Worm (Caenorhabditis elegans): ENCODE measurements around the gene F53E4.1.

The F53E4.1 gene

DNA sequence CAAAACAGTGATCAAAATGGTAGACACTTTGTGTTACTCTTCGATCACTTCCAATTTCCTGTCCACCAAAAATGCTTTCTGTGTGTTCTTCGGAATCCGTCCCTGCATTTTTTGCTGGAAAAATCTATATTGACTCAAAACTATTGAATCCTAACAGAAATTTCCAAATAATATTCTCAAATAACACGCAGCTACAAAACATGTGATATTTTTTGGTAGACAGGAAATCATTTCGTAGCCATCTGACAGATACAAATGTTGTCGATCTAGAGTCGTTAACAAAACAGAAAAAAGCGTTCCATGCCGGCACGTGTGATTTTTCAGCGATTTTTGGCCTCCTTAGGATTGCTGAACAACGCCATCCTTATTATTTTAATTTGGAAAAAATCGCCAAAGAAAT is 55.2 kb downstream of the F53E4.1 start, which contains the start of gene str-263:
Gene str-263 (plus strand): TSS at position 301 of the 400 bp plus-strand sequence.
- TF ChIP-seq pax-1 (tag; optimal IDR thresholded peaks at IDR 0.05) (no peak), pag-3 (tag; optimal IDR thresholded peaks at IDR 0.05; ENCODE audit: borderline replicate concordance) (no peak)

DNA sequence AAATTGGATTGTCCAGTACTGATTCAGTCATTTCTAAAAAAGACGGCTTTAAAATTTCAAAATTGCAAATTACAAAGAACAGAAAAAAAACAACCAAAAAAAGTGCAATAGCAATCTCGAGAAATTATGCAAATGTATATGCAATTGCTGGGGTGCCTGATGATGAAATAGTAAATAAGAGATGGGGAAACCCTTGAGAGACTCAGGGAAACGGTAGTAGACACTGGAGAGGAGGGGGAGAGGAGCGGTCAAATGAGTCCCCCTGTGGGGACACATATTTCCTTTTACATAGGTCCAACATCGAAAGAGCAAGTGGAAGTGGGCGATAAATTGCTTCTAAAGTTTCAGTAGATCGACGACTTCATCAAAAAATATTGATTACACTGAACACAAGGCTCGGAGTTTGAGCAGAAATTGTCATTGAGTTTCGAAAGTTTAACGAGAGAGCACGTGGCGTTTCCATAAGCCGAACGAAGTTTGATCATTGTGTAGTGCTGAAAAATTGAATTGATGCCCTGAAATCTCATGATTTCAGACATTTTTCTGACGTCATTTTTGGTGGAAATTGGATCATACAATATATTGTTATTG is 57.7 kb downstream of the F53E4.1 start, which contains the start of the genes fbxa-153 and str-12:
Gene fbxa-153 (minus strand): TSS at position 35 of the 591 bp plus-strand sequence.
Gene str-12 (plus strand): TSS at position 541 of the 591 bp plus-strand sequence.
- TF ChIP-seq K09A11.1 (tag; optimal IDR thresholded peaks at IDR 0.05; ENCODE audit: insufficient read depth) (no peak), ceh-18 (tag; optimal IDR thresholded peaks at IDR 0.05) (peak; percentile 5), tbx-2 (tag; optimal IDR thresholded peaks at IDR 0.05) (peak; percentile 51), unc-55 (GFP tag; optimal IDR thresholded peaks at IDR 0.05) (peak; percentile 19), nfya-1 (tag; optimal IDR thresholded peaks at IDR 0.05) (peak; percentile 24), ceh-34 (tag; optimal IDR thresholded peaks at IDR 0.05) (peak; percentile 73), pha-2 (tag; optimal IDR thresholded peaks at IDR 0.05) (peak; percentile 23), pha-4 (tag; optimal IDR thresholded peaks at IDR 0.05) (no peak), rnt-1 (tag; optimal IDR thresholded peaks at IDR 0.05) (no peak), C38D4.7 (GFP tag; optimal IDR thresholded peaks at IDR 0.05) (no peak), unc-42 (tag; optimal IDR thresholded peaks at IDR 0.05) (peak; percentile 77), K02D7.2 (tag; optimal IDR thresholded peaks at IDR 0.05) (no peak), ceh-31 (tag; optimal IDR thresholded peaks at IDR 0.05) (peak; percentile 76), sdc-2 (tag; optimal IDR thresholded peaks at IDR 0.05) (no peak), ceh-14 (tag; optimal IDR thresholded peaks at IDR 0.05) (peak; percentile 74), ceh-45 (GFP tag; IDR thresholded peaks at IDR 0.05) (no peak), lim-6 (tag; optimal IDR thresholded peaks at IDR 0.05) (peak; percentile 11), ref-2 (tag; optimal IDR thresholded peaks at IDR 0.05) (peak; percentile 56)

DNA sequence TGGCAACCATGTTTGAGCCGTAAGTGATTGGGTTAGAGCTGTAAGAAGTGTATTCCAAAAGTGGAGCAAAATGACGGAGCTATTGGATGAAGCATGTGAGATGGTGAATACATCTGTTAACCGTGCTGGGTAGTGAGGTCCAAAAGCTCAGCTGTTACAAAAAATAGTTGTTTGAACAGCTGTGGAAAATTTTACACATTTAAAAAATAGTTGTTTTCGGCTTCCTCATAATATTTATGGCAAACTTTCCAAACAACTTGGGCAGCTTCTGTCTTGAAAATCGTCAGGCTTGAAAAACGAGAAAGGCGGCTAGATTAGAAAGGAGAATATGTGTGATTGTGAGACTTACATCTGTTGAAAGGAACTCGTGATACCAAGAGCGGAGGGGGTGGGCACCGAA is 63.1 kb downstream of the F53E4.1 start, which contains the start of gene fbxa-154:
Gene fbxa-154 (minus strand): TSS at position 101 of the 400 bp plus-strand sequence.
- TF ChIP-seq F13H6.1 (tag; optimal IDR thresholded peaks at IDR 0.05), result no peak
- no peak for TF ChIP-seq ceh-18 (tag; optimal IDR thresholded peaks at IDR 0.05)
- TF ChIP-seq pag-3 (tag; optimal IDR thresholded peaks at IDR 0.05; ENCODE audit: borderline replicate concordance), result no peak
- no peak for TF ChIP-seq K02D7.2 (tag; optimal IDR thresholded peaks at IDR 0.05)
- no peak for TF ChIP-seq ceh-45 (GFP tag; IDR thresholded peaks at IDR 0.05)
- TF ChIP-seq hlh-30 (tag; optimal IDR thresholded peaks at IDR 0.05; ENCODE audit: insufficient read depth), result no peak
- no peak for TF ChIP-seq elt-2 (tag; optimal IDR thresholded peaks at IDR 0.05)
- no peak for TF ChIP-seq ets-4 (tag; optimal IDR thresholded peaks at IDR 0.05)
- no peak for TF ChIP-seq ceh-31 (tag; optimal IDR thresholded peaks at IDR 0.05)
- no peak for TF ChIP-seq nfya-1 (tag; optimal IDR thresholded peaks at IDR 0.05)
- no peak for TF ChIP-seq ceh-6 (GFP tag; optimal IDR thresholded peaks at IDR 0.05)
- TF ChIP-seq lim-6 (tag; optimal IDR thresholded peaks at IDR 0.05), result no peak
- no peak for TF ChIP-seq ref-2 (tag; optimal IDR thresholded peaks at IDR 0.05)
- no peak for TF ChIP-seq pat-9 (tag; optimal IDR thresholded peaks at IDR 0.05)
- TF ChIP-seq eyg-1 (tag; optimal IDR thresholded peaks at IDR 0.05), result no peak
- no peak for TF ChIP-seq ama-1 (optimal IDR thresholded peaks at IDR 0.05)
- no peak for TF ChIP-seq unc-42 (tag; optimal IDR thresholded peaks at IDR 0.05)
- no peak for TF ChIP-seq nhr-232 (tag; optimal IDR thresholded peaks at IDR 0.05)
- TF ChIP-seq npax-4 (tag; optimal IDR thresholded peaks at IDR 0.05), result no peak
